Fruit fly (Drosophila melanogaster) whole organism, wandering third instar larva: ENCODE data around the gene TTLL1A.

Experiments
- CrebA ChIP-seq: fragments of 200-800 bp; sonication (Bioruptor generic); optimal IDR thresholded peaks from 2 replicates; lab custom pipeline; 2016; ENCODE audit warnings: missing biosample characterization, mild to moderate bottlenecking, missing genetic modification characterization, borderline replicate concordance
- OdsH ChIP-seq: fragments of 200-800 bp; sonication (Bioruptor generic); optimal IDR thresholded peaks from 2 replicates; lab custom pipeline; 2016; ENCODE audit warnings: missing biosample characterization, mild to moderate bottlenecking, missing genetic modification characterization
- Vsx2 ChIP-seq: fragments of 200-300, 225-300 bp; sonication (Bioruptor generic); optimal IDR thresholded peaks from 2 replicates; lab custom pipeline; 2018; ENCODE audit warnings: missing biosample characterization, missing genetic modification characterization; ENCODE audit not compliant: partially characterized antibody
- pan ChIP-seq: fragments of >200 bp; optimal IDR thresholded peaks from 2 replicates; lab custom pipeline; 2017

dm6 chrX:17167304-17167703 lies 35.1 kb downstream of the TTLL1A start:
- TF ChIP-seq CrebA (no peak), OdsH (GFP tag; lab: Kevin White, UChicago) (no peak), pan (no peak), Vsx2 (GFP tag; lab: Kevin White, UChicago) (no peak)
